Worm (Caenorhabditis elegans) whole organism, L3 larva: ENCODE measurements around the gene ZK666.12.

Experiments used
- aly-2 ChIP-seq: fragments of 150-350 bp; optimal IDR thresholded peaks from 2 replicates; lab custom pipeline; 2014; ENCODE audit warnings: missing biosample characterization, missing genetic modification characterization
- ama-1 ChIP-seq: fragments of 150-350 bp; optimal IDR thresholded peaks from 2 replicates; lab custom pipeline; 2018
- ceh-82 ChIP-seq: fragments of 150-350 bp; optimal IDR thresholded peaks from 2 replicates; lab custom pipeline; 2014; ENCODE audit warnings: missing biosample characterization, missing genetic modification characterization
- egl-27 ChIP-seq: sonication (generic microtip); optimal IDR thresholded peaks from 4 replicates; lab custom pipeline; 2017; ENCODE audit warnings: missing biosample characterization, missing genetic modification reagents, missing genetic modification characterization
- elt-1 ChIP-seq: fragments of 150-350 bp; optimal IDR thresholded peaks from 2 replicates; lab custom pipeline; 2014; ENCODE audit warnings: missing biosample characterization, missing genetic modification characterization
- fos-1 ChIP-seq: fragments of 150-350 bp; optimal IDR thresholded peaks from 2 replicates; lab custom pipeline; 2014; ENCODE audit warnings: missing biosample characterization, missing genetic modification characterization
- jun-1 ChIP-seq: fragments of 150-350 bp; optimal IDR thresholded peaks from 2 replicates; lab custom pipeline; 2014; ENCODE audit warnings: missing biosample characterization, missing genetic modification reagents, missing genetic modification characterization
- mml-1 ChIP-seq: fragments of 150-350 bp; sonication (generic microtip); optimal IDR thresholded peaks from 3 replicates; lab custom pipeline; 2014; ENCODE audit warnings: missing biosample characterization, missing genetic modification characterization
- nhr-11 ChIP-seq: fragments of 150-350 bp; optimal IDR thresholded peaks from 2 replicates; lab custom pipeline; 2014; ENCODE audit warnings: missing biosample characterization, missing genetic modification characterization
- nhr-12 ChIP-seq: fragments of 150-350 bp; optimal IDR thresholded peaks from 2 replicates; lab custom pipeline; 2014; ENCODE audit warnings: missing biosample characterization, missing genetic modification characterization
- nhr-28 ChIP-seq: fragments of 150-350 bp; optimal IDR thresholded peaks from 2 replicates; lab custom pipeline; 2014; ENCODE audit warnings: missing biosample characterization, missing genetic modification characterization
- skn-1 ChIP-seq: fragments of 150-350 bp; optimal IDR thresholded peaks from 2 replicates; lab custom pipeline; 2014; ENCODE audit warnings: missing biosample characterization, missing genetic modification characterization

- TF ChIP-seq mml-1 (tag; lab: Kevin White, UChicago) (no peak), skn-1 (no peak), fos-1 (tag; lab: Kevin White, UChicago) (no peak), elt-1 (no peak), ceh-82 (tag; lab: Kevin White, UChicago) (no peak), egl-27 (tag; lab: Kevin White, UChicago) (no peak), jun-1 (tag; lab: Kevin White, UChicago) (no peak), nhr-12 (tag; lab: Kevin White, UChicago) (no peak), nhr-28 (tag; lab: Kevin White, UChicago) (no peak), nhr-11 (tag; lab: Kevin White, UChicago) (no peak), ama-1 (lab: Kevin White, UChicago) (no peak), aly-2 (tag; lab: Kevin White, UChicago) (no peak)
These were observed 24.8 kb upstream of the ZK666.12 start, which contains the start of gene ZK666.1 for ce11 chrII:10471247-10471646.
